Fruit fly (Drosophila melanogaster): ENCODE data around the gene hng3.
A peak's percentile ranks its signal among the peaks of the same experiment; 100 is the strongest.

The hng3 gene

dm6 chr3L:791251-791991, 36.1 kb upstream of the hng3 start (continued):
- TF ChIP-seq en (GFP tag; optimal IDR thresholded peaks at IDR 0.05), result no peak
- peak; percentile 67 for TF ChIP-seq CG7556 (GFP tag; optimal IDR thresholded peaks at IDR 0.05)
- no peak for TF ChIP-seq ab (GFP tag; optimal IDR thresholded peaks at IDR 0.05)
- no peak for TF ChIP-seq CG7928 (GFP tag; optimal IDR thresholded peaks at IDR 0.05)
- TF ChIP-seq CG10431 (GFP tag; optimal IDR thresholded peaks at IDR 0.05), result peak; percentile 47
- no peak for TF ChIP-seq Hey (tag; optimal IDR thresholded peaks at IDR 0.05)
- no peak for TF ChIP-seq CG32772 (GFP tag; IDR thresholded peaks at IDR 0.05)
- TF ChIP-seq CG14014 (GFP tag; IDR thresholded peaks at IDR 0.05), result peak; percentile 57; the same call in 1 of the 2 replicates
- TF ChIP-seq CG10979 (tag; optimal IDR thresholded peaks at IDR 0.05), result peak; percentile 76
- no peak for TF ChIP-seq CG4328 (GFP tag; optimal IDR thresholded peaks at IDR 0.05)
- TF ChIP-seq CG9817 (tag; optimal IDR thresholded peaks at IDR 0.05), result peak; percentile 25
- no peak for TF ChIP-seq CG15479 (GFP tag; optimal IDR thresholded peaks at IDR 0.05)
- peak; percentile 35; the same call in 1 of the 2 replicates for TF ChIP-seq CG9215 (GFP tag; IDR thresholded peaks at IDR 0.05)
- TF ChIP-seq prd (optimal IDR thresholded peaks at IDR 0.05), result no peak
- peak; percentile 73 for TF ChIP-seq prd (GFP tag; IDR thresholded peaks at IDR 0.05)
- TF ChIP-seq CG13296 (GFP tag; optimal IDR thresholded peaks at IDR 0.05), result peak; percentile 58
- peak; percentile 54 for TF ChIP-seq slp2 (GFP tag; optimal IDR thresholded peaks at IDR 0.05)
- TF ChIP-seq CG13624 (GFP tag; optimal IDR thresholded peaks at IDR 0.05), result no peak
- no peak for TF ChIP-seq CG1832 (GFP tag; optimal IDR thresholded peaks at IDR 0.05)
- peak; percentile 49; the same call in 1 of the 2 replicates for TF ChIP-seq seq (GFP tag; IDR thresholded peaks at IDR 0.05)
- no peak for TF ChIP-seq fu2 (GFP tag; optimal IDR thresholded peaks at IDR 0.05)
- TF ChIP-seq CG17328 (GFP tag; IDR thresholded peaks at IDR 0.05), result peak; percentile 73
- peak; percentile 62 for TF ChIP-seq lmd (GFP tag; IDR thresholded peaks at IDR 0.05)
- peak; percentile 25 for TF ChIP-seq Hr3 (GFP tag; optimal IDR thresholded peaks at IDR 0.05)
- no peak for TF ChIP-seq p53 (GFP tag; optimal IDR thresholded peaks at IDR 0.05)
- peak; percentile 43; the same call in 1 of the 3 replicates for TF ChIP-seq CG7357 (GFP tag; IDR thresholded peaks at IDR 0.05)
- TF ChIP-seq NfI (GFP tag; optimal IDR thresholded peaks at IDR 0.05), result peak; percentile 10
- peak; percentile 43; the same call in 1 of the 4 replicates for TF ChIP-seq Dll (GFP tag; IDR thresholded peaks at IDR 0.05; ENCODE audit: partially characterized antibody)
- peak; percentile 49 to 80 for TF ChIP-seq bsh (GFP tag; optimal IDR thresholded peaks at IDR 0.05)
- TF ChIP-seq Fer2 (tag; optimal IDR thresholded peaks at IDR 0.05), result no peak
- TF ChIP-seq otp (GFP tag; IDR thresholded peaks at IDR 0.05), result 0 out of 3 replicates have a peak, but pooled peaks have one; percentile 23
- TF ChIP-seq btn (GFP tag; optimal IDR thresholded peaks at IDR 0.05), result no peak
- TF ChIP-seq pita (GFP tag; optimal IDR thresholded peaks at IDR 0.05), result no peak
- no peak for TF ChIP-seq Trl (optimal IDR thresholded peaks at IDR 0.05)
- peak; percentile 29 for TF ChIP-seq Trl (GFP tag; optimal IDR thresholded peaks at IDR 0.05)
- peak; percentile 15 for TF ChIP-seq CG16863 (GFP tag; optimal IDR thresholded peaks at IDR 0.05)
- peak; percentile 61; the same call in 2 of the 3 replicates for TF ChIP-seq dysf (GFP tag; IDR thresholded peaks at IDR 0.05)
- no peak for TF ChIP-seq CG11398 (GFP tag; optimal IDR thresholded peaks at IDR 0.05)
- TF ChIP-seq Vsx1 (GFP tag; optimal IDR thresholded peaks at IDR 0.05), result peak; percentile 44
- TF ChIP-seq Myb (GFP tag; optimal IDR thresholded peaks at IDR 0.05), result no peak
- TF ChIP-seq CG3407 (GFP tag; optimal IDR thresholded peaks at IDR 0.05), result peak; percentile 66
- peak; percentile 19 for TF ChIP-seq Bteb2 (GFP tag; optimal IDR thresholded peaks at IDR 0.05)
- TF ChIP-seq Atf-2 (GFP tag; optimal IDR thresholded peaks at IDR 0.05), result peak; percentile 16
- TF ChIP-seq Scr (GFP tag; IDR thresholded peaks at IDR 0.05; ENCODE audit: partially characterized antibody), result peak; percentile 51
- peak; percentile 66 for TF ChIP-seq Xbp1 (GFP tag; optimal IDR thresholded peaks at IDR 0.05)
- no peak for TF ChIP-seq Dbx (GFP tag; IDR thresholded peaks at IDR 0.05)
- no peak for TF ChIP-seq Hand (GFP tag; optimal IDR thresholded peaks at IDR 0.05)
- no peak; the same call in 1 of the 2 replicates for TF ChIP-seq Awh (GFP tag; IDR thresholded peaks at IDR 0.05)
- TF ChIP-seq grau (tag; optimal IDR thresholded peaks at IDR 0.05), result peak; percentile 65
- no peak; the same call in 1 of the 2 replicates for TF ChIP-seq CG43689 (GFP tag; IDR thresholded peaks at IDR 0.05)

All from whole organism, embryonic.